Fruit fly (Drosophila melanogaster) whole organism, prepupa: ENCODE data around the gene CG17261.

Source experiments
- Blimp-1 ChIP-seq: fragments of 200-800 bp; sonication (Bioruptor generic); optimal IDR thresholded peaks from 3 replicates; lab custom pipeline; 2017; ENCODE audit warnings: missing biosample characterization, missing genetic modification characterization, mild to moderate bottlenecking, moderate library complexity, missing genetic modification reagents
- CG10631 ChIP-seq: fragments of 200-800 bp; sonication (Bioruptor generic); optimal IDR thresholded peaks from 2 replicates; lab custom pipeline; 2016; ENCODE audit warnings: missing biosample characterization, missing genetic modification characterization
- CG10669 ChIP-seq: fragments of 200-800 bp; sonication (Bioruptor generic); optimal IDR thresholded peaks from 3 replicates; lab custom pipeline; 2018; ENCODE audit warnings: missing biosample characterization, mild to moderate bottlenecking, missing genetic modification characterization, moderate library complexity
- CG11762 ChIP-seq: fragments of 200-800 bp; sonication (Bioruptor generic); optimal IDR thresholded peaks from 3 replicates; lab custom pipeline; 2016; ENCODE audit warnings: missing biosample characterization, missing genetic modification characterization; ENCODE audit not compliant: insufficient read depth
- CG15336 ChIP-seq: fragments of 200-800 bp; sonication (Bioruptor generic); IDR thresholded peaks from 2 replicates; pipeline ENCODE4 v1.3.6; 2022; ENCODE audit warnings: missing biosample characterization, missing genetic modification characterization
- CG1621 ChIP-seq: fragments of 200-800 bp; sonication (Bioruptor generic); optimal IDR thresholded peaks from 3 replicates; lab custom pipeline; 2018; ENCODE audit warnings: missing biosample characterization, mild to moderate bottlenecking, missing genetic modification characterization
- CG16779 ChIP-seq: fragments of 200-800 bp; sonication (Bioruptor generic); optimal IDR thresholded peaks from 3 replicates; lab custom pipeline; 2017; ENCODE audit warnings: missing biosample characterization, mild to moderate bottlenecking, missing genetic modification characterization
- CG3032 ChIP-seq: fragments of 200-800 bp; optimal IDR thresholded peaks from 2 replicates; lab custom pipeline; 2019; ENCODE audit warnings: missing biosample characterization, mild to moderate bottlenecking, missing genetic modification characterization, moderate library complexity
- CG31627 ChIP-seq: fragments of 200-800 bp; sonication (Bioruptor generic); optimal IDR thresholded peaks from 3 replicates; lab custom pipeline; 2016; ENCODE audit warnings: missing biosample characterization, missing genetic modification characterization
- CG32006 ChIP-seq: fragments of 200-800 bp; sonication (Bioruptor generic); optimal IDR thresholded peaks from 3 replicates; lab custom pipeline; 2017; ENCODE audit warnings: missing biosample characterization, mild to moderate bottlenecking, missing genetic modification characterization
- CG34406 ChIP-seq: fragments of 200-800 bp; sonication (Bioruptor generic); optimal IDR thresholded peaks from 3 replicates; lab custom pipeline; 2016; ENCODE audit warnings: missing biosample characterization, missing genetic modification characterization
- CG4318 ChIP-seq: fragments of 200-800 bp; sonication (Bioruptor generic); optimal IDR thresholded peaks from 3 replicates; lab custom pipeline; 2017; ENCODE audit warnings: missing biosample characterization, mild to moderate bottlenecking, missing genetic modification characterization
- CG6163 ChIP-seq: fragments of 200-800 bp; sonication (Bioruptor generic); IDR thresholded peaks from 3 replicates; pipeline ENCODE4 v1.3.6; 2022; ENCODE audit warnings: missing biosample characterization, missing genetic modification characterization
- CG6276 ChIP-seq: fragments of 200-800 bp; sonication (Bioruptor generic); optimal IDR thresholded peaks from 2 replicates; lab custom pipeline; 2017; ENCODE audit warnings: missing biosample characterization, mild to moderate bottlenecking, missing genetic modification characterization
- CG6854 ChIP-seq: fragments of 200-800 bp; sonication (Bioruptor generic); optimal IDR thresholded peaks from 2 replicates; lab custom pipeline; 2017; ENCODE audit warnings: missing biosample characterization, mild to moderate bottlenecking, missing genetic modification characterization
- CG7368 ChIP-seq: fragments of 200-800 bp; sonication (Bioruptor generic); optimal IDR thresholded peaks from 3 replicates; lab custom pipeline; 2016; ENCODE audit warnings: missing biosample characterization, missing genetic modification characterization
- CG8119 ChIP-seq: fragments of 200-800 bp; sonication (Bioruptor generic); IDR thresholded peaks from 3 replicates; pipeline ENCODE4 v1.3.6; 2022; ENCODE audit warnings: missing biosample characterization, missing genetic modification characterization
- CG8319 ChIP-seq: fragments of 200-800 bp; sonication (Bioruptor generic); optimal IDR thresholded peaks from 3 replicates; lab custom pipeline; 2016; ENCODE audit warnings: missing biosample characterization, missing genetic modification characterization
- CG8632 ChIP-seq: fragments of 200-800 bp; sonication (Bioruptor generic); optimal IDR thresholded peaks from 3 replicates; lab custom pipeline; 2016; ENCODE audit warnings: missing biosample characterization, missing genetic modification characterization
- Eip75B ChIP-seq: fragments of 200-800 bp; sonication (Bioruptor generic); optimal IDR thresholded peaks from 3 replicates; lab custom pipeline; 2016; ENCODE audit warnings: missing biosample characterization, missing genetic modification characterization
- Eip93F ChIP-seq: fragments of 200-800 bp; sonication (Bioruptor generic); optimal IDR thresholded peaks from 2 replicates; lab custom pipeline; 2016; ENCODE audit warnings: missing biosample characterization, mild to moderate bottlenecking, missing genetic modification characterization
- Ets21C ChIP-seq: fragments of 200-800 bp; sonication (Bioruptor generic); optimal IDR thresholded peaks from 3 replicates; lab custom pipeline; 2016; ENCODE audit warnings: missing biosample characterization, missing genetic modification characterization
- Ets96B ChIP-seq: fragments of 200-800 bp; optimal IDR thresholded peaks from 2 replicates; lab custom pipeline; 2019; ENCODE audit warnings: missing biosample characterization, mild to moderate bottlenecking, missing genetic modification characterization, moderate library complexity
- Gug ChIP-seq: fragments of 200-800 bp; sonication (Bioruptor generic); IDR thresholded peaks from 2 replicates; pipeline ENCODE4 v1.3.6; 2022; ENCODE audit warnings: missing biosample characterization, missing genetic modification characterization
- Hr38 ChIP-seq: sonication (Bioruptor generic); optimal IDR thresholded peaks from 2 replicates; lab custom pipeline; 2016; ENCODE audit warnings: missing biosample characterization, missing genetic modification characterization
- Hr39 ChIP-seq: fragments of 200-800 bp; sonication (Bioruptor generic); optimal IDR thresholded peaks from 2 replicates; lab custom pipeline; 2016; ENCODE audit warnings: missing biosample characterization, missing genetic modification characterization
- Hr4 ChIP-seq: fragments of 200-800 bp; sonication (Bioruptor generic); optimal IDR thresholded peaks from 3 replicates; lab custom pipeline; 2016; ENCODE audit warnings: missing biosample characterization, missing genetic modification characterization
- Lpt ChIP-seq: fragments of 200-800 bp; sonication (Bioruptor generic); optimal IDR thresholded peaks from 3 replicates; lab custom pipeline; 2016; ENCODE audit warnings: missing biosample characterization, missing genetic modification characterization
- Met ChIP-seq: fragments of 200-800 bp; sonication (Bioruptor generic); optimal IDR thresholded peaks from 3 replicates; lab custom pipeline; 2016; ENCODE audit warnings: missing biosample characterization, missing genetic modification characterization
- Sox102F ChIP-seq: fragments of 200-800 bp; sonication (Bioruptor generic); optimal IDR thresholded peaks from 2 replicates; lab custom pipeline; 2016; ENCODE audit warnings: missing biosample characterization, mild to moderate bottlenecking, missing genetic modification characterization
- Sox15 ChIP-seq: fragments of 200-800 bp; sonication (Bioruptor generic); optimal IDR thresholded peaks from 3 replicates; lab custom pipeline; 2016; ENCODE audit warnings: missing biosample characterization, missing genetic modification characterization
- achi ChIP-seq: fragments of 200-800 bp; sonication (Bioruptor generic); optimal IDR thresholded peaks from 3 replicates; lab custom pipeline; 2016; ENCODE audit warnings: missing biosample characterization, missing genetic modification characterization
- acj6 ChIP-seq: fragments of 200-800 bp; sonication (Bioruptor generic); optimal IDR thresholded peaks from 3 replicates; lab custom pipeline; 2016; ENCODE audit warnings: missing biosample characterization, missing genetic modification characterization
- cyc ChIP-seq: fragments of 200-800 bp; sonication (Bioruptor generic); optimal IDR thresholded peaks from 3 replicates; lab custom pipeline; 2016; ENCODE audit warnings: missing biosample characterization, missing genetic modification characterization
- dac ChIP-seq: fragments of 200-800 bp; sonication (Bioruptor generic); optimal IDR thresholded peaks from 2 replicates; lab custom pipeline; 2017; ENCODE audit warnings: missing biosample characterization, mild to moderate bottlenecking, missing genetic modification characterization
- eg ChIP-seq: fragments of 200-800 bp; sonication (Bioruptor generic); IDR thresholded peaks from 3 replicates; pipeline ENCODE4 v1.3.6; 2022; ENCODE audit warnings: missing biosample characterization, missing genetic modification characterization
- esn ChIP-seq: fragments of 200-800 bp; sonication (Bioruptor generic); optimal IDR thresholded peaks from 2 replicates; lab custom pipeline; 2016; ENCODE audit warnings: missing biosample characterization, mild to moderate bottlenecking, missing genetic modification characterization, moderate library complexity
- fd59A ChIP-seq: fragments of 200-800 bp; sonication (Bioruptor generic); optimal IDR thresholded peaks from 2 replicates; lab custom pipeline; 2017; ENCODE audit warnings: missing biosample characterization, mild to moderate bottlenecking, missing genetic modification characterization, missing genetic modification reagents
- fd85E ChIP-seq: fragments of 200-800 bp; sonication (Bioruptor generic); optimal IDR thresholded peaks from 3 replicates; lab custom pipeline; 2016; ENCODE audit warnings: missing biosample characterization, missing genetic modification characterization
- fkh ChIP-seq: fragments of 200-800 bp; sonication (Bioruptor generic); optimal IDR thresholded peaks from 3 replicates; lab custom pipeline; 2017; ENCODE audit warnings: missing biosample characterization, mild to moderate bottlenecking, missing genetic modification characterization, moderate library complexity
- lz ChIP-seq: fragments of 200-800 bp; sonication (Bioruptor generic); optimal IDR thresholded peaks from 3 replicates; lab custom pipeline; 2016; ENCODE audit warnings: missing biosample characterization, missing genetic modification characterization
- pdm3 ChIP-seq: fragments of 200-800 bp; sonication (Bioruptor generic); optimal IDR thresholded peaks from 3 replicates; lab custom pipeline; 2016; ENCODE audit warnings: missing biosample characterization, missing genetic modification characterization
- salr ChIP-seq, 2 experiments: fragments of 200-800 bp; sonication (Bioruptor generic); optimal IDR thresholded peaks; 3 replicates each; lab custom pipeline; 2016 to 2018; ENCODE audit warnings: missing biosample characterization in 2 of 2, missing genetic modification characterization in 2 of 2, mild to moderate bottlenecking in 1 of 2
- spab ChIP-seq: fragments of 200-800 bp; sonication (Bioruptor generic); optimal IDR thresholded peaks from 2 replicates; lab custom pipeline; 2017; ENCODE audit warnings: missing biosample characterization, mild to moderate bottlenecking, missing genetic modification characterization, missing genetic modification reagents
- ss ChIP-seq, 2 experiments: fragments of 200-800 bp; sonication (Bioruptor generic); optimal IDR thresholded peaks; 2 replicates in 1 of 2; 3 replicates in 1 of 2; lab custom pipeline; 2017 to 2018; ENCODE audit warnings: mild to moderate bottlenecking in 2 of 2, missing biosample characterization in 2 of 2, missing genetic modification characterization in 2 of 2, moderate library complexity in 1 of 2
- svp ChIP-seq: fragments of 200-800 bp; sonication (Bioruptor generic); peaks from one replicate; lab custom pipeline; 2016; ENCODE audit warnings: missing biosample characterization, missing genetic modification characterization

Gene CG17261

dm6 chr2L:3055710-3056447, 13.5 kb downstream of the CG17261 start (continued):
- TF ChIP-seq CG8319 (GFP tag; lab: Kevin White, UChicago) (no peak), CG8632 (peak; percentile 67), CG10631 (GFP tag; lab: Kevin White, UChicago) (peak; percentile 52), CG34406 (GFP tag; lab: Kevin White, UChicago) (peak; percentile 45), CG10669 (peak; percentile 50), Hr4 (GFP tag; lab: Kevin White, UChicago) (peak; percentile 73), CG1621 (tag; lab: Kevin White, UChicago) (no peak), Eip75B (GFP tag; lab: Kevin White, UChicago) (peak; percentile 60), ss (GFP tag; optimal IDR thresholded peaks at IDR 0.05; lab: Kevin White, UChicago) (peak in 1 of 2 experiments; percentile 55), fkh (GFP tag; lab: Kevin White, UChicago) (no peak), eg (no peak), dac (GFP tag; lab: Kevin White, UChicago) (no peak), Lpt (GFP tag; lab: Kevin White, UChicago) (peak; percentile 11), Ets96B (tag; lab: Kevin White, UChicago) (peak; percentile 16), CG6854 (GFP tag; lab: Kevin White, UChicago) (peak; percentile 17), Sox102F (GFP tag; lab: Kevin White, UChicago) (peak; percentile 48), Eip93F (GFP tag; lab: Kevin White, UChicago) (no peak), lz (GFP tag; lab: Kevin White, UChicago) (peak; percentile 71), CG7368 (GFP tag; lab: Kevin White, UChicago) (peak; percentile 15), svp (GFP tag; lab: Kevin White, UChicago) (peak; percentile 98), CG16779 (tag; lab: Kevin White, UChicago) (no peak), Met (GFP tag; lab: Kevin White, UChicago) (peak; percentile 75), Sox15 (GFP tag; lab: Kevin White, UChicago) (peak; percentile 38), fd85E (GFP tag; lab: Kevin White, UChicago) (no peak), Hr38 (GFP tag; lab: Kevin White, UChicago) (no peak), esn (GFP tag; lab: Kevin White, UChicago) (peak; percentile 81), spab (GFP tag; lab: Kevin White, UChicago) (peak; percentile 63), CG11762 (GFP tag; lab: Kevin White, UChicago) (peak; percentile 23), CG6163 (GFP tag; lab: Robert Waterston, UW) (no peak), Hr39 (GFP tag; lab: Kevin White, UChicago) (peak; percentile 67), Gug (no peak), CG15336 (GFP tag; lab: Robert Waterston, UW) (no peak), CG6276 (GFP tag; lab: Kevin White, UChicago) (peak; percentile 64), fd59A (GFP tag; lab: Kevin White, UChicago) (peak; percentile 50), pdm3 (GFP tag; lab: Kevin White, UChicago) (peak; percentile 68), Ets21C (GFP tag; lab: Kevin White, UChicago) (peak; percentile 56), CG3032 (tag; lab: Kevin White, UChicago) (no peak), CG8119 (0 out of 3 replicates have a peak, but pooled peaks have one; percentile 22)

- TF ChIP-seq Eip93F (GFP tag; lab: Kevin White, UChicago): no peak
- TF ChIP-seq CG34406 (GFP tag; lab: Kevin White, UChicago): no peak
- TF ChIP-seq CG32006 (GFP tag; lab: Kevin White, UChicago): no peak
- peak; percentile 42; the same call in 1 of the 3 replicates for TF ChIP-seq eg
- no peak for TF ChIP-seq CG11762 (GFP tag; lab: Kevin White, UChicago)
- no peak for TF ChIP-seq acj6 (GFP tag; lab: Kevin White, UChicago)
- TF ChIP-seq dac (GFP tag; lab: Kevin White, UChicago): no peak
- no peak for TF ChIP-seq svp (GFP tag; lab: Kevin White, UChicago)
- TF ChIP-seq CG10631 (GFP tag; lab: Kevin White, UChicago): no peak
- TF ChIP-seq Hr39 (GFP tag; lab: Kevin White, UChicago): no peak
- TF ChIP-seq Gug: no peak
- peak; percentile 28; the same call in 1 of the 3 replicates for TF ChIP-seq CG6163 (GFP tag; lab: Robert Waterston, UW)
- TF ChIP-seq fkh (GFP tag; lab: Kevin White, UChicago): no peak
- TF ChIP-seq CG7368 (GFP tag; lab: Kevin White, UChicago): no peak
- no peak for TF ChIP-seq CG4318 (GFP tag; lab: Kevin White, UChicago)
- no peak for TF ChIP-seq Blimp-1
- peak in 1 of 2 experiments; percentile 28 for TF ChIP-seq ss (GFP tag; optimal IDR thresholded peaks at IDR 0.05; lab: Kevin White, UChicago)
- no peak for TF ChIP-seq Ets96B (tag; lab: Kevin White, UChicago)
- no peak for TF ChIP-seq Hr38 (GFP tag; lab: Kevin White, UChicago)
- TF ChIP-seq CG6854 (GFP tag; lab: Kevin White, UChicago): peak; percentile 15
- TF ChIP-seq Eip75B (GFP tag; lab: Kevin White, UChicago): no peak
- TF ChIP-seq cyc (GFP tag; lab: Kevin White, UChicago): no peak
- TF ChIP-seq CG31627 (GFP tag; lab: Kevin White, UChicago): no peak
- no peak for TF ChIP-seq fd85E (GFP tag; lab: Kevin White, UChicago)
- TF ChIP-seq fd59A (GFP tag; lab: Kevin White, UChicago): no peak
- no peak for TF ChIP-seq lz (GFP tag; lab: Kevin White, UChicago)
- no peak for TF ChIP-seq achi
- no peak for TF ChIP-seq salr (GFP tag; optimal IDR thresholded peaks at IDR 0.05; lab: Kevin White, UChicago)
These were observed 14.1 kb downstream of the CG17261 start, which contains the start of gene FASN1 for dm6 chr2L:3056448-3056790. Gene FASN1 (plus strand): TSS chr2L:3056598.
